Fruit fly (Drosophila melanogaster): ENCODE data around the gene Hel89B.

The Hel89B gene

dm6 chr3R:15963690-15964281 lies 9.3 kb upstream of the Hel89B start, which contains the start of the genes CG4287 and CG5516 (continued):
- TF ChIP-seq hbn (GFP tag; IDR thresholded peaks at IDR 0.05; ENCODE audit: partially characterized antibody) (peak; percentile 47; the same call in 1 of the 2 replicates), Myb (GFP tag; optimal IDR thresholded peaks at IDR 0.05) (no peak), tgo (GFP tag; IDR thresholded peaks at IDR 0.05) (no peak), CG12104 (GFP tag; optimal IDR thresholded peaks at IDR 0.05) (no peak), CG7786 (GFP tag; optimal IDR thresholded peaks at IDR 0.05) (peak; percentile 8), CG4730 (GFP tag; IDR thresholded peaks at IDR 0.05) (no peak), dpn (GFP tag; optimal IDR thresholded peaks at IDR 0.05) (peak in 1 of 2 experiments; percentile 1), CG12744 (GFP tag; optimal IDR thresholded peaks at IDR 0.05) (no peak), CG5245 (GFP tag; optimal IDR thresholded peaks at IDR 0.05) (no peak), abd-A (tag; optimal IDR thresholded peaks at IDR 0.05) (no peak), fd64A (GFP tag; optimal IDR thresholded peaks at IDR 0.05) (no peak), Atf6 (GFP tag; IDR thresholded peaks at IDR 0.05) (no peak), sob (GFP tag; IDR thresholded peaks at IDR 0.05) (no peak), ara (GFP tag; IDR thresholded peaks at IDR 0.05) (no peak), Bgb (GFP tag; IDR thresholded peaks at IDR 0.05; ENCODE audit: partially characterized antibody) (no peak; the same call in 1 of the 2 replicates), HLHmδ (GFP tag; optimal IDR thresholded peaks at IDR 0.05) (no peak), Gsc (GFP tag; IDR thresholded peaks at IDR 0.05) (no peak), CG32532 (GFP tag; IDR thresholded peaks at IDR 0.05) (no peak), chinmo (GFP tag; IDR thresholded peaks at IDR 0.05; ENCODE audit: partially characterized antibody) (no peak), luna (GFP tag; optimal IDR thresholded peaks at IDR 0.05) (no peak), amos (GFP tag; IDR thresholded peaks at IDR 0.05; ENCODE audit: partially characterized antibody) (no peak; the same call in 1 of the 2 replicates), CG15479 (GFP tag; optimal IDR thresholded peaks at IDR 0.05) (no peak), sna (GFP tag; IDR thresholded peaks at IDR 0.05; ENCODE audit: partially characterized antibody) (0 out of 2 replicates have a peak, but pooled peaks have one; percentile 32), seq (GFP tag; IDR thresholded peaks at IDR 0.05) (no peak), bab2 (GFP tag; optimal IDR thresholded peaks at IDR 0.05) (no peak), CG3838 (GFP tag; optimal IDR thresholded peaks at IDR 0.05) (no peak), CG1602 (GFP tag; optimal IDR thresholded peaks at IDR 0.05) (no peak), CG4707 (GFP tag; optimal IDR thresholded peaks at IDR 0.05) (no peak), salm (tag; optimal IDR thresholded peaks at IDR 0.05) (no peak), CG5180 (GFP tag; optimal IDR thresholded peaks at IDR 0.05) (no peak), CG2120 (GFP tag; optimal IDR thresholded peaks at IDR 0.05) (peak; percentile 63), Xrp1 (GFP tag; IDR thresholded peaks at IDR 0.05) (0 out of 2 replicates have a peak, but pooled peaks have one; percentile 19), Xbp1 (GFP tag; optimal IDR thresholded peaks at IDR 0.05) (peak; percentile 46), B-H1 (GFP tag; IDR thresholded peaks at IDR 0.05) (no peak), vnd (GFP tag; IDR thresholded peaks at IDR 0.05; ENCODE audit: partially characterized antibody) (no peak), Mrtf (GFP tag; IDR thresholded peaks at IDR 0.05) (no peak), CG18011 (GFP tag; optimal IDR thresholded peaks at IDR 0.05) (no peak), CG3995 (GFP tag; optimal IDR thresholded peaks at IDR 0.05) (peak; percentile 7), CG11247 (GFP tag; IDR thresholded peaks at IDR 0.05) (no peak), CG3281 (GFP tag; optimal IDR thresholded peaks at IDR 0.05) (no peak), CG14441 (GFP tag; IDR thresholded peaks at IDR 0.05) (no peak), mld (GFP tag; IDR thresholded peaks at IDR 0.05; ENCODE audit: partially characterized antibody) (no peak), CG11398 (GFP tag; optimal IDR thresholded peaks at IDR 0.05) (no peak), slbo (GFP tag; IDR thresholded peaks at IDR 0.05) (no peak; the same call in 1 of the 2 replicates), CG9817 (tag; optimal IDR thresholded peaks at IDR 0.05) (no peak), CG32767 (GFP tag; IDR thresholded peaks at IDR 0.05) (no peak), gfzf (GFP tag; optimal IDR thresholded peaks at IDR 0.05) (peak; percentile 25), CG10267 (tag; optimal IDR thresholded peaks at IDR 0.05) (peak; percentile 11), CG17612 (GFP tag; IDR thresholded peaks at IDR 0.05) (no peak), BEAF-32 (GFP tag; optimal IDR thresholded peaks at IDR 0.05) (peak; percentile 56)
